Worm (Caenorhabditis elegans) whole organism, young adult: ENCODE measurements around the gene srd-16.

Experiments used
- B0035.1 ChIP-seq: sonication (generic microtip); optimal IDR thresholded peaks from 2 replicates; lab custom pipeline; 2016; ENCODE audit warnings: missing genetic modification characterization, mild to moderate bottlenecking, missing compliant biosample characterization, missing genotype, missing genetic modification reagents
- F37B4.10 ChIP-seq: fragments of 200-800 bp; sonication (Bioruptor generic); IDR thresholded peaks from 2 replicates; pipeline ENCODE4 v1.3.6; 2022; ENCODE audit warnings: missing genetic modification characterization, missing compliant biosample characterization
- F39B2.1 ChIP-seq: fragments of 200-800 bp; sonication (Bioruptor generic); IDR thresholded peaks from 2 replicates; pipeline ENCODE4 v1.3.6; 2022; ENCODE audit warnings: missing genetic modification reagents, missing genetic modification characterization, missing compliant biosample characterization
- F55B11.4 ChIP-seq: sonication (generic microtip); optimal IDR thresholded peaks from 2 replicates; lab custom pipeline; 2016; ENCODE audit warnings: missing compliant biosample characterization, missing genetic modification characterization, borderline replicate concordance; ENCODE audit not compliant: insufficient read depth
- F57C9.4 ChIP-seq: sonication (generic microtip); optimal IDR thresholded peaks from 2 replicates; lab custom pipeline; 2017; ENCODE audit warnings: mild to moderate bottlenecking, missing genetic modification characterization, missing compliant biosample characterization
- T07F8.4 ChIP-seq: sonication (generic microtip); optimal IDR thresholded peaks from 2 replicates; lab custom pipeline; 2016; ENCODE audit warnings: mild to moderate bottlenecking, missing genetic modification characterization, moderate library complexity, missing compliant biosample characterization
- atf-7 ChIP-seq: sonication (generic microtip); optimal IDR thresholded peaks from 2 replicates; lab custom pipeline; 2017; ENCODE audit warnings: mild to moderate bottlenecking, missing genetic modification characterization, missing compliant biosample characterization
- ccch-3 ChIP-seq: fragments of 200-800 bp; sonication (Bioruptor generic); optimal IDR thresholded peaks from 2 replicates; lab custom pipeline; 2018; ENCODE audit warnings: mild to moderate bottlenecking, missing genetic modification characterization, missing compliant biosample characterization
- cebp-1 ChIP-seq, 2 experiments: fragments of 200-800 bp in 1 of 2; sonication (Bioruptor generic) in 1 of 2; sonication (generic microtip) in 1 of 2; IDR thresholded peaks in 1 of 2; optimal IDR thresholded peaks in 1 of 2; 2 replicates each; pipeline versions ENCODE4 v1.3.6 to Lab custom; 2017 to 2022; ENCODE audit warnings: missing compliant biosample characterization in 2 of 2, missing genetic modification characterization in 2 of 2, mild to moderate bottlenecking in 1 of 2, missing genetic modification reagents in 1 of 2, moderate library complexity in 1 of 2
- ceh-40 ChIP-seq: fragments of 200-800 bp; sonication (Bioruptor generic); IDR thresholded peaks from 2 replicates; pipeline ENCODE4 v1.3.6; 2022; ENCODE audit warnings: missing genetic modification characterization, missing compliant biosample characterization
- ceh-58 ChIP-seq: fragments of 200-800 bp; sonication (Bioruptor generic); IDR thresholded peaks from 2 replicates; pipeline ENCODE4 v1.3.6; 2022; ENCODE audit warnings: missing genetic modification characterization, missing compliant biosample characterization
- ceh-79 ChIP-seq: sonication (generic microtip); optimal IDR thresholded peaks from 2 replicates; lab custom pipeline; 2017; ENCODE audit warnings: mild to moderate bottlenecking, missing genetic modification characterization, missing compliant biosample characterization
- chd-7 ChIP-seq: sonication (generic microtip); optimal IDR thresholded peaks from 2 replicates; lab custom pipeline; 2016; ENCODE audit warnings: mild to moderate bottlenecking, missing genetic modification characterization, moderate library complexity, missing compliant biosample characterization
- dox-1 ChIP-seq: fragments of 200-800 bp; sonication (Bioruptor generic); IDR thresholded peaks from 2 replicates; pipeline ENCODE4 v1.3.6; 2022; ENCODE audit warnings: missing genetic modification reagents, missing genetic modification characterization, missing compliant biosample characterization
- dpff-1 ChIP-seq: sonication (generic microtip); optimal IDR thresholded peaks from 2 replicates; lab custom pipeline; 2017; ENCODE audit warnings: mild to moderate bottlenecking, missing genetic modification characterization, missing compliant biosample characterization
- egl-18 ChIP-seq: fragments of 200-800 bp; sonication (Bioruptor generic); IDR thresholded peaks from 2 replicates; pipeline ENCODE4 v1.3.6; 2022; ENCODE audit warnings: missing genetic modification reagents, missing genetic modification characterization, missing compliant biosample characterization
- hmg-1.2 ChIP-seq: fragments of 200-800 bp; sonication (Bioruptor generic); IDR thresholded peaks from 2 replicates; pipeline ENCODE4 v1.3.6; 2022; ENCODE audit warnings: missing genetic modification reagents, missing genetic modification characterization, missing compliant biosample characterization
- lin-35 ChIP-seq, 3 experiments: fragments of 150-350 bp in 2 of 3; sonication (generic microtip) in 1 of 3; optimal IDR thresholded peaks; 2 replicates each; lab custom pipeline; 2014 to 2018; ENCODE audit warnings: missing biosample characterization in 3 of 3, missing genetic modification characterization in 3 of 3, missing genetic modification reagents in 3 of 3
- madf-3 ChIP-seq: fragments of 200-800 bp; sonication (Bioruptor generic); IDR thresholded peaks from 2 replicates; pipeline ENCODE4 v1.3.6; 2022; ENCODE audit warnings: missing genetic modification reagents, missing genetic modification characterization, missing compliant biosample characterization
- madf-6 ChIP-seq: fragments of 200-800 bp; sonication (Bioruptor generic); IDR thresholded peaks from 2 replicates; pipeline ENCODE4 v1.3.6; 2022; ENCODE audit warnings: missing genetic modification reagents, missing genetic modification characterization, missing compliant biosample characterization
- madf-8 ChIP-seq: fragments of 200-800 bp; sonication (Bioruptor generic); conservative IDR thresholded peaks from 2 replicates; pipeline ENCODE4 v1.3.6; 2022; ENCODE audit warnings: missing genetic modification reagents, missing genetic modification characterization, missing compliant biosample characterization
- mes-4 ChIP-seq: sonication (generic microtip); optimal IDR thresholded peaks from 2 replicates; lab custom pipeline; 2016; ENCODE audit warnings: missing genotype, missing genetic modification characterization, missing compliant biosample characterization
- mxl-1 ChIP-seq: sonication (generic microtip); optimal IDR thresholded peaks from 2 replicates; lab custom pipeline; 2016; ENCODE audit warnings: missing genetic modification characterization, missing compliant biosample characterization
- nhr-120 ChIP-seq: fragments of 200-800 bp; sonication (Bioruptor generic); IDR thresholded peaks from 2 replicates; pipeline ENCODE4 v1.3.6; 2022; ENCODE audit warnings: missing genetic modification characterization, missing compliant biosample characterization
- nhr-27 ChIP-seq: fragments of 200-800 bp; sonication (Bioruptor generic); optimal IDR thresholded peaks from 2 replicates; lab custom pipeline; 2018; ENCODE audit warnings: mild to moderate bottlenecking, missing genetic modification characterization, moderate library complexity, missing compliant biosample characterization
- nhr-90 ChIP-seq: sonication (generic microtip); optimal IDR thresholded peaks from 2 replicates; lab custom pipeline; 2016; ENCODE audit warnings: missing genotype, mild to moderate bottlenecking, missing genetic modification characterization, missing compliant biosample characterization
- rcor-1 ChIP-seq: fragments of 200-800 bp; sonication (Bioruptor generic); IDR thresholded peaks from 2 replicates; pipeline ENCODE4 v1.3.6; 2022; ENCODE audit warnings: missing genetic modification reagents, missing genetic modification characterization, missing compliant biosample characterization
- repo-1 ChIP-seq: sonication (generic microtip); optimal IDR thresholded peaks from 2 replicates; lab custom pipeline; 2017; ENCODE audit warnings: mild to moderate bottlenecking, missing genetic modification characterization, missing compliant biosample characterization
- snpc-1.1 ChIP-seq: sonication (generic microtip); optimal IDR thresholded peaks from 2 replicates; lab custom pipeline; 2017; ENCODE audit warnings: missing genetic modification characterization, mild to moderate bottlenecking, missing compliant biosample characterization, antibody characterized with exemption, moderate library complexity, missing genotype, missing genetic modification reagents; ENCODE audit not compliant: insufficient read depth
- snpc-3.4 ChIP-seq: sonication (generic microtip); optimal IDR thresholded peaks from 2 replicates; lab custom pipeline; 2017; ENCODE audit warnings: missing genetic modification characterization, mild to moderate bottlenecking, missing compliant biosample characterization, antibody characterized with exemption, moderate library complexity, missing genotype, missing genetic modification reagents
- snpc-4 ChIP-seq, 5 experiments: fragments of 150-350 bp in 1 of 5; sonication (generic microtip) in 4 of 5; optimal IDR thresholded peaks; 2 replicates each; lab custom pipeline; 2014 to 2018; ENCODE audit warnings: missing genetic modification characterization in 5 of 5, missing biosample characterization in 3 of 5, antibody characterized with exemption in 2 of 5, mild to moderate bottlenecking in 2 of 5, missing compliant biosample characterization in 2 of 5, missing genotype in 2 of 5, moderate library complexity in 2 of 5, missing genetic modification reagents in 1 of 5
- somi-1 ChIP-seq: fragments of 200-800 bp; sonication (Bioruptor generic); optimal IDR thresholded peaks from 2 replicates; lab custom pipeline; 2018; ENCODE audit warnings: mild to moderate bottlenecking, missing genetic modification characterization, missing compliant biosample characterization
- unc-62 ChIP-seq: fragments of 150-350 bp; optimal IDR thresholded peaks from 2 replicates; lab custom pipeline; 2014; ENCODE audit warnings: missing biosample characterization, missing genetic modification reagents, missing genetic modification characterization
- zim-3 ChIP-seq: sonication (generic microtip); optimal IDR thresholded peaks from 2 replicates; lab custom pipeline; 2017; ENCODE audit warnings: mild to moderate bottlenecking, missing genetic modification characterization, moderate library complexity, missing compliant biosample characterization
- ztf-28 ChIP-seq: fragments of 200-800 bp; sonication (Bioruptor generic); IDR thresholded peaks from 2 replicates; pipeline ENCODE4 v1.3.6; 2022; ENCODE audit warnings: missing genetic modification reagents, missing genetic modification characterization, missing compliant biosample characterization

srd-16 gene

ce11 chrV:5882429-5882828 lies 17.4 kb downstream of the srd-16 start:
- TF ChIP-seq madf-3 (no peak), chd-7 (tag; lab: Kevin White, UChicago) (no peak), snpc-3.4 (no peak), cebp-1 (GFP tag; IDR thresholded peaks at IDR 0.05; lab: Robert Waterston, UW) (no peak), cebp-1 (tag; optimal IDR thresholded peaks at IDR 0.05; lab: Kevin White, UChicago) (no peak)

- TF ChIP-seq ccch-3 (GFP tag; lab: Kevin White, UChicago), result no peak
- no peak for TF ChIP-seq madf-8 (GFP tag; lab: Robert Waterston, UW)
- no peak for TF ChIP-seq T07F8.4
- no peak for TF ChIP-seq dpff-1 (tag; lab: Kevin White, UChicago)
- TF ChIP-seq madf-6 (GFP tag; lab: Robert Waterston, UW), result no peak
- TF ChIP-seq mes-4 (tag; lab: Kevin White, UChicago), result no peak
- TF ChIP-seq repo-1 (tag; lab: Kevin White, UChicago), result no peak
- TF ChIP-seq F55B11.4 (tag; lab: Kevin White, UChicago), result no peak
- TF ChIP-seq egl-18 (GFP tag; lab: Robert Waterston, UW), result no peak
- TF ChIP-seq cebp-1 (GFP tag; IDR thresholded peaks at IDR 0.05; lab: Robert Waterston, UW), result no peak
- TF ChIP-seq cebp-1 (tag; optimal IDR thresholded peaks at IDR 0.05; lab: Kevin White, UChicago), result no peak
- no peak for TF ChIP-seq ceh-79 (tag; lab: Kevin White, UChicago)
Measured at ce11 chrV:5880064-5880463, 19.8 kb downstream of the srd-16 start, which contains the start of gene C02G6.3. TSS of gene C02G6.3 (plus strand) at chrV:5880364.

- TF ChIP-seq F39B2.1 (no peak), lin-35 (GFP tag; optimal IDR thresholded peaks at IDR 0.05; lab: Kevin White, UChicago) (no peak), B0035.1 (tag; lab: Kevin White, UChicago) (no peak), dox-1 (no peak), ceh-79 (tag; lab: Kevin White, UChicago) (no peak), nhr-27 (tag; lab: Kevin White, UChicago) (no peak), ceh-40 (no peak), nhr-90 (tag; lab: Kevin White, UChicago) (no peak), ztf-28 (GFP tag; lab: Robert Waterston, UW) (no peak), madf-3 (no peak), atf-7 (tag; lab: Kevin White, UChicago) (no peak), hmg-1.2 (GFP tag; lab: Robert Waterston, UW) (no peak), dpff-1 (tag; lab: Kevin White, UChicago) (no peak), mxl-1 (tag; lab: Kevin White, UChicago) (no peak), nhr-120 (no peak), zim-3 (tag; lab: Kevin White, UChicago) (no peak), snpc-4 (GFP tag; optimal IDR thresholded peaks at IDR 0.05; lab: Kevin White, UChicago) (no peak), snpc-4 (tag; optimal IDR thresholded peaks at IDR 0.05; lab: Kevin White, UChicago) (no peak), somi-1 (GFP tag; lab: Kevin White, UChicago) (no peak)
Measured at ce11 chrV:5876966-5877365, 22.9 kb downstream of the srd-16 start.

- no peak for TF ChIP-seq F57C9.4 (tag; lab: Kevin White, UChicago)
- TF ChIP-seq unc-62 (GFP tag; lab: Kevin White, UChicago), result no peak
- no peak for TF ChIP-seq ceh-58 (GFP tag; lab: Robert Waterston, UW)
- no peak for TF ChIP-seq snpc-1.1 (tag; lab: Kevin White, UChicago)
- TF ChIP-seq hmg-1.2 (GFP tag; lab: Robert Waterston, UW), result no peak
- TF ChIP-seq F37B4.10 (GFP tag; lab: Robert Waterston, UW), result no peak
- no peak for TF ChIP-seq rcor-1 (GFP tag; lab: Robert Waterston, UW)
Measured at ce11 chrV:5871759-5872158, 28.1 kb downstream of the srd-16 start, which contains the start of gene C02G6.2. TSS of gene C02G6.2 (plus strand) at chrV:5872059.
